Worm (Caenorhabditis elegans): Measurements from ENCODE around the gene dnc-2.

The dnc-2 gene

DNA sequence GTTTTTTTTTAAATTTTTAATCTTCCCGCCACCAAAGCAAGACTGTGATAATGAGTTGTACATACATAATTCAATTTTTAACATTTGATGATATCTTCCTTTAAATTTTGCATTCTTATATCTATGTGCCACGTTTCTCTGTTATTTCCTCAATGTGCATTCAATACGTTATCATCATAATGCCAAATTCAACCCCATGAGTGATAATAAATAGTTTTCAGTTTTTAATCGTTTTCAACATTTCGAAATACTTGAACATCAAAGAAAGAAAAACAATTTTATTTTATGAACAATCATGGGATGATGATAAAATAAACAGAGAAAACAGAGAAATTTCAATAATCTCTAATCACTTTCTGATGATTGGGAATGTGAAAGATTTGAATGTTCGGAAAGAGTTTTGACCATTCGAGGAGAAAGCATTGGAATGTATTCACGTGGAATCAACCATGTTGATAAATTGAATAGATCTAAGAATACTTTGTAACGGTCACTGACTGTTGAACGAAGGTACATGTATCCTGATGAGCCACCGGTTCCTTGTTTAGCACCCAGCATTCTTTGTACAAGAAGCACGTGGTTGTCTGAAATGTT, 8.1 kb downstream of the dnc-2 start (continued):
- TF ChIP-seq hmg-1.2 (GFP tag; IDR thresholded peaks at IDR 0.05), result peak; percentile 19; the same call in 1 of the 2 replicates
- TF ChIP-seq pha-4 (tag; optimal IDR thresholded peaks at IDR 0.05), result no peak
- TF ChIP-seq tbp1 (GFP tag; optimal IDR thresholded peaks at IDR 0.05), result no peak
- no peak for TF ChIP-seq bed-1 (GFP tag; IDR thresholded peaks at IDR 0.05)
- TF ChIP-seq lsl-1 (GFP tag; optimal IDR thresholded peaks at IDR 0.05), result no peak
- no peak for TF ChIP-seq D2030.7 (GFP tag; IDR thresholded peaks at IDR 0.05)
- TF ChIP-seq B0336.3 (GFP tag; IDR thresholded peaks at IDR 0.05), result no peak
- no peak for TF ChIP-seq lin-35 (GFP tag; optimal IDR thresholded peaks at IDR 0.05)
- no peak for TF ChIP-seq mes-4 (tag; optimal IDR thresholded peaks at IDR 0.05)
- no peak for TF ChIP-seq Y95B8A.8 (GFP tag; IDR thresholded peaks at IDR 0.05)
- no peak for TF ChIP-seq ztf-18 (tag; optimal IDR thresholded peaks at IDR 0.05)
- TF ChIP-seq ccch-3 (GFP tag; optimal IDR thresholded peaks at IDR 0.05), result no peak
- TF ChIP-seq ceh-91 (GFP tag; IDR thresholded peaks at IDR 0.05), result no peak
- TF ChIP-seq madf-3 (GFP tag; IDR thresholded peaks at IDR 0.05), result no peak
- no peak for TF ChIP-seq mcd-1 (GFP tag; IDR thresholded peaks at IDR 0.05)
- no peak for TF ChIP-seq ZK185.1 (tag; optimal IDR thresholded peaks at IDR 0.05; ENCODE audit: poor library complexity, severe bottlenecking)
- TF ChIP-seq ceh-79 (tag; optimal IDR thresholded peaks at IDR 0.05), result no peak
- TF ChIP-seq somi-1 (GFP tag; optimal IDR thresholded peaks at IDR 0.05), result no peak
- no peak for TF ChIP-seq ekl-4 (GFP tag; IDR thresholded peaks at IDR 0.05)
- no peak for TF ChIP-seq F39B2.1 (GFP tag; IDR thresholded peaks at IDR 0.05)
- no peak for TF ChIP-seq egrh-3 (GFP tag; IDR thresholded peaks at IDR 0.05)
- TF ChIP-seq xnd-1 (tag; optimal IDR thresholded peaks at IDR 0.05), result no peak
- no peak for TF ChIP-seq snpc-4 (GFP tag; optimal IDR thresholded peaks at IDR 0.05)
- TF ChIP-seq snpc-4 (tag; optimal IDR thresholded peaks at IDR 0.05), result no peak

DNA sequence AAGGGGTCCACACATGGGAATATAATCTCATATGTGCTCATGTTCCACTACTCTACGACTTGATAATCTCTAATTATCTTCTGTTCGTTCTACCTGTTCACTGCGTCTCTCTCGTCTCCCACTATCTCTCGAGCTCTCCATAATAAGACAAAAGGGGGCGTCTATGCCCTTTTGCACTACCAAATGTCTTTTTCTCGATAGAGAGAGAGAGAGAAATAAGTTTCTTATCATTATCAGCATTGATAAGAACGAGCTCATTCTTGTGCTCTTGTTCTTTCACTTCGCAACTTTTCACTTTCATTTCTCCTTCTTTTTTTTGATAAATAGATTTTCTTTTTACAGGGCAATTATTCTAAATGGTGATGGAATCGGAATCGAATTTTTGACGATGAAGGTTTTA, 9.6 kb downstream of the dnc-2 start:
- TF ChIP-seq hmg-1.2 (GFP tag; IDR thresholded peaks at IDR 0.05) (0 out of 2 replicates have a peak, but pooled peaks have one; percentile 6), nhr-80 (tag; optimal IDR thresholded peaks at IDR 0.05) (peak; percentile 88), tbp1 (GFP tag; optimal IDR thresholded peaks at IDR 0.05) (no peak), dox-1 (GFP tag; IDR thresholded peaks at IDR 0.05) (peak; percentile 55), efl-1 (GFP tag; optimal IDR thresholded peaks at IDR 0.05) (no peak), ZK185.1 (tag; optimal IDR thresholded peaks at IDR 0.05; ENCODE audit: poor library complexity, severe bottlenecking) (peak; percentile 2)

DNA sequence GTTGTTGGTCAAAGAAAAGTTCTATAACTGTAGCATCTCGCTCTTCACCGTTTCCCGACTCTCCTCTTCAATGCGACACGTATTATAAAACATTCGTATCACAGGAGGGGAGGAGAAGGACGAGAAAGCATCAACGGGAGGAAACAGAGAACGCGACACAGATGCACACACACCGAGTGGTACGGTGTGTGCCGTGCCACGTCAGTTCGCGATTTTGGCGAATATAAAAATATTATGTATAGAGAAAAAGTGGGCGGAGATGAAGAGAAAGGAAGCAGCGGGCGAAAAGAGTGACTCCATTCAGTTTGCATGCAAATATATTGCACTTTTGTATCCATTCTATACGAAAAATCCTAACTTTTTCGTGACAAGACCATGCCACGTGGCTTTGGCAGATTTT, 10.8 kb downstream of the dnc-2 start:
- TF ChIP-seq atf-7 (tag; optimal IDR thresholded peaks at IDR 0.05) (no peak), bed-1 (GFP tag; IDR thresholded peaks at IDR 0.05) (no peak), madf-8 (GFP tag; conservative IDR thresholded peaks at IDR 0.05) (no peak), ceh-91 (GFP tag; IDR thresholded peaks at IDR 0.05) (no peak), mcd-1 (GFP tag; IDR thresholded peaks at IDR 0.05) (no peak), snpc-4 (GFP tag; optimal IDR thresholded peaks at IDR 0.05) (no peak), snpc-4 (tag; optimal IDR thresholded peaks at IDR 0.05) (peak in 3 of 4 experiments; percentile 13 to 42 (median 35)), nhr-27 (tag; optimal IDR thresholded peaks at IDR 0.05) (no peak), B0261.1 (tag; optimal IDR thresholded peaks at IDR 0.05) (no peak), F33H1.4 (GFP tag; IDR thresholded peaks at IDR 0.05) (no peak), B0019.2 (GFP tag; conservative IDR thresholded peaks at IDR 0.05) (no peak), ekl-4 (GFP tag; IDR thresholded peaks at IDR 0.05) (no peak), nhr-80 (tag; optimal IDR thresholded peaks at IDR 0.05) (peak; percentile 67), unc-130 (GFP tag; optimal IDR thresholded peaks at IDR 0.05) (no peak), ztf-26 (tag; optimal IDR thresholded peaks at IDR 0.05) (no peak), Y56A3A.18 (GFP tag; IDR thresholded peaks at IDR 0.05) (no peak), Y95B8A.8 (GFP tag; IDR thresholded peaks at IDR 0.05) (no peak), chd-7 (tag; optimal IDR thresholded peaks at IDR 0.05) (no peak), xnd-1 (tag; optimal IDR thresholded peaks at IDR 0.05) (no peak), somi-1 (GFP tag; optimal IDR thresholded peaks at IDR 0.05) (no peak), tbp1 (GFP tag; optimal IDR thresholded peaks at IDR 0.05) (no peak), ceh-100 (GFP tag; IDR thresholded peaks at IDR 0.05) (no peak), Y53G8AR.9 (GFP tag; conservative IDR thresholded peaks at IDR 0.05) (no peak), sdz-38 (tag; optimal IDR thresholded peaks at IDR 0.05) (no peak), nhr-179 (tag; optimal IDR thresholded peaks at IDR 0.05) (no peak), F52B5.7 (tag; optimal IDR thresholded peaks at IDR 0.05) (peak; percentile 3), lag-1 (GFP tag; IDR thresholded peaks at IDR 0.05) (no peak), let-607 (tag; optimal IDR thresholded peaks at IDR 0.05) (peak; percentile 77 to 79), egl-44 (GFP tag; IDR thresholded peaks at IDR 0.05) (no peak)

Measured in whole organism, young adult.